Worm (Caenorhabditis elegans): Measurements from ENCODE around the gene F26F12.8.

ce11 chrV:5899940-5900339, 37.6 kb upstream of the F26F12.8 start, which contains the start of gene srd-16:
- TF ChIP-seq lin-39 (tag; optimal IDR thresholded peaks at IDR 0.05) (no peak), skn-1 (tag; optimal IDR thresholded peaks at IDR 0.05) (no peak), ama-1 (optimal IDR thresholded peaks at IDR 0.05) (no peak)

Data from whole organism, L4 larva.